Worm (Caenorhabditis elegans): Measurements from ENCODE around the gene F58E2.2.

ce11 chrIV:3481760-3482159 lies 11.9 kb downstream of the F58E2.2 start, which contains the start of gene srz-37:
- TF ChIP-seq elt-3 (tag; optimal IDR thresholded peaks at IDR 0.05) (no peak), tbx-2 (tag; optimal IDR thresholded peaks at IDR 0.05) (no peak), aha-1 (tag; optimal IDR thresholded peaks at IDR 0.05) (no peak), mep-1 (tag; optimal IDR thresholded peaks at IDR 0.05) (no peak), aly-2 (tag; optimal IDR thresholded peaks at IDR 0.05) (no peak), jun-1 (tag; optimal IDR thresholded peaks at IDR 0.05) (no peak), ama-1 (optimal IDR thresholded peaks at IDR 0.05) (no peak), unc-62 (GFP tag; optimal IDR thresholded peaks at IDR 0.05) (no peak)
